Fruit fly (Drosophila melanogaster): ENCODE measurements around the gene IP3K2.

IP3K2 gene

dm6 chrX:13373239-13374153, 70.1 kb downstream of the IP3K2 start (continued):
- peak; percentile 46; the same call in 1 of the 2 replicates for TF ChIP-seq ham (GFP tag; IDR thresholded peaks at IDR 0.05)
- TF ChIP-seq CG30431 (GFP tag; optimal IDR thresholded peaks at IDR 0.05) = peak; percentile 66
- TF ChIP-seq fru (optimal IDR thresholded peaks at IDR 0.05) = no peak
- peak; percentile 74 for TF ChIP-seq CG5245 (GFP tag; optimal IDR thresholded peaks at IDR 0.05)
- 0 out of 2 replicates have a peak, but pooled peaks have one; percentile 15 for TF ChIP-seq CG10959 (GFP tag; IDR thresholded peaks at IDR 0.05)
- TF ChIP-seq Pdp1 (GFP tag; optimal IDR thresholded peaks at IDR 0.05) = peak in 1 of 2 experiments; percentile 24
- peak; percentile 82 for TF ChIP-seq CG9932 (GFP tag; IDR thresholded peaks at IDR 0.05)
- TF ChIP-seq Bdp1 (GFP tag; optimal IDR thresholded peaks at IDR 0.05) = peak; percentile 35
- peak; percentile 84 for TF ChIP-seq CG30403 (GFP tag; optimal IDR thresholded peaks at IDR 0.05)
- 0 out of 2 replicates have a peak, but pooled peaks have one; percentile 28 for TF ChIP-seq seq (GFP tag; IDR thresholded peaks at IDR 0.05)
- peak; percentile 90 for TF ChIP-seq sob (GFP tag; IDR thresholded peaks at IDR 0.05)
- peak in 1 of 2 experiments; percentile 81 for TF ChIP-seq Hr78 (GFP tag; optimal IDR thresholded peaks at IDR 0.05)
- TF ChIP-seq sim (GFP tag; IDR thresholded peaks at IDR 0.05) = peak; percentile 59; the same call in 1 of the 2 replicates
- TF ChIP-seq CG8089 (GFP tag; optimal IDR thresholded peaks at IDR 0.05) = peak; percentile 18
- no peak for TF ChIP-seq ftz-f1 (GFP tag; optimal IDR thresholded peaks at IDR 0.05)
- peak; percentile 18 for TF ChIP-seq ab (GFP tag; optimal IDR thresholded peaks at IDR 0.05)
- no peak for TF ChIP-seq her (GFP tag; optimal IDR thresholded peaks at IDR 0.05)
- TF ChIP-seq Sry-δ (GFP tag; optimal IDR thresholded peaks at IDR 0.05) = no peak
- peak; percentile 75 for TF ChIP-seq NfI (GFP tag; optimal IDR thresholded peaks at IDR 0.05)
- 0 out of 2 replicates have a peak, but pooled peaks have one; percentile 2 for TF ChIP-seq dati (GFP tag; IDR thresholded peaks at IDR 0.05)
- TF ChIP-seq z (GFP tag; IDR thresholded peaks at IDR 0.05) = peak; percentile 79; the same call in 2 of the 3 replicates
- peak; percentile 73 for TF ChIP-seq CG3847 (GFP tag; IDR thresholded peaks at IDR 0.05)
- peak; percentile 69 for TF ChIP-seq ewg (GFP tag; optimal IDR thresholded peaks at IDR 0.05)
- peak; percentile 22 for TF ChIP-seq TFAM (GFP tag; optimal IDR thresholded peaks at IDR 0.05)
- peak; percentile 89 for TF ChIP-seq CoRest (tag; optimal IDR thresholded peaks at IDR 0.05)
- TF ChIP-seq chif (GFP tag; optimal IDR thresholded peaks at IDR 0.05) = peak; percentile 18 to 36
- peak; percentile 41; the same call in 1 of the 2 replicates for TF ChIP-seq CG17612 (GFP tag; IDR thresholded peaks at IDR 0.05)
- TF ChIP-seq CG15269 (tag; optimal IDR thresholded peaks at IDR 0.05) = peak; percentile 88
- peak; percentile 81 for TF ChIP-seq CG13775 (GFP tag; optimal IDR thresholded peaks at IDR 0.05)
- TF ChIP-seq CG9727 (GFP tag; optimal IDR thresholded peaks at IDR 0.05) = peak; percentile 86
- TF ChIP-seq CG4424 (GFP tag; optimal IDR thresholded peaks at IDR 0.05) = peak; percentile 84
- TF ChIP-seq BEAF-32 (GFP tag; optimal IDR thresholded peaks at IDR 0.05) = peak; percentile 5
- peak; percentile 61 for TF ChIP-seq Mes4 (GFP tag; optimal IDR thresholded peaks at IDR 0.05)
- peak; percentile 81 for TF ChIP-seq esg (GFP tag; conservative IDR thresholded peaks at IDR 0.05)
- TF ChIP-seq psq (GFP tag; optimal IDR thresholded peaks at IDR 0.05) = peak; percentile 14
- TF ChIP-seq CG31441 (GFP tag; IDR thresholded peaks at IDR 0.05) = peak; percentile 80
- TF ChIP-seq chn (GFP tag; optimal IDR thresholded peaks at IDR 0.05) = peak; percentile 35
- peak; percentile 81 for TF ChIP-seq lmd (GFP tag; IDR thresholded peaks at IDR 0.05)
- TF ChIP-seq mam (GFP tag; optimal IDR thresholded peaks at IDR 0.05) = peak; percentile 35
- no peak for TF ChIP-seq fu2 (GFP tag; optimal IDR thresholded peaks at IDR 0.05)
- peak; percentile 82 for TF ChIP-seq tio (GFP tag; optimal IDR thresholded peaks at IDR 0.05)
- TF ChIP-seq HmgD (GFP tag; optimal IDR thresholded peaks at IDR 0.05) = no peak
- peak; percentile 78 for TF ChIP-seq H15 (GFP tag; IDR thresholded peaks at IDR 0.05)
- peak; percentile 68 for TF ChIP-seq sqz (GFP tag; optimal IDR thresholded peaks at IDR 0.05)
- peak; percentile 83 for TF ChIP-seq CG6272 (GFP tag; IDR thresholded peaks at IDR 0.05)
- no peak for TF ChIP-seq luna (GFP tag; optimal IDR thresholded peaks at IDR 0.05)
- TF ChIP-seq tll (GFP tag; optimal IDR thresholded peaks at IDR 0.05) = no peak
- 0 out of 2 replicates have a peak, but pooled peaks have one; percentile 29 for TF ChIP-seq sens-2 (GFP tag; IDR thresholded peaks at IDR 0.05)
- TF ChIP-seq ems (GFP tag; optimal IDR thresholded peaks at IDR 0.05) = peak; percentile 28

Measured in whole organism, embryonic.